Worm (Caenorhabditis elegans) whole organism, L3 larva: Measurements from ENCODE around the gene C09B8.4.

Experiments
- ceh-9 ChIP-seq: sonication (generic microtip); optimal IDR thresholded peaks from 2 replicates; lab custom pipeline; 2018; ENCODE audit warnings: missing biosample characterization, missing genetic modification characterization
- egl-27 ChIP-seq: sonication (generic microtip); optimal IDR thresholded peaks from 4 replicates; lab custom pipeline; 2017; ENCODE audit warnings: missing biosample characterization, missing genetic modification reagents, missing genetic modification characterization
- nfya-1 ChIP-seq: sonication (generic microtip); optimal IDR thresholded peaks from 2 replicates; lab custom pipeline; 2017; ENCODE audit warnings: missing genetic modification characterization, mild to moderate bottlenecking, missing compliant biosample characterization, antibody characterized with exemption, moderate library complexity; ENCODE audit not compliant: insufficient read depth
- nhr-11 ChIP-seq: fragments of 150-350 bp; optimal IDR thresholded peaks from 2 replicates; lab custom pipeline; 2014; ENCODE audit warnings: missing biosample characterization, missing genetic modification characterization
- nhr-12 ChIP-seq: fragments of 150-350 bp; optimal IDR thresholded peaks from 2 replicates; lab custom pipeline; 2014; ENCODE audit warnings: missing biosample characterization, missing genetic modification characterization
- nhr-237 ChIP-seq: fragments of 150-350 bp; optimal IDR thresholded peaks from 2 replicates; lab custom pipeline; 2014; ENCODE audit warnings: missing biosample characterization, missing genetic modification characterization
- nhr-77 ChIP-seq: fragments of 150-350 bp; optimal IDR thresholded peaks from 2 replicates; lab custom pipeline; 2014; ENCODE audit warnings: missing biosample characterization, missing genetic modification characterization
- pqm-1 ChIP-seq: fragments of 150-350 bp; optimal IDR thresholded peaks from 2 replicates; lab custom pipeline; 2017; ENCODE audit warnings: missing biosample characterization, missing genetic modification characterization, inconsistent platforms
- snpc-4 ChIP-seq: fragments of 150-350 bp; optimal IDR thresholded peaks from 2 replicates; lab custom pipeline; 2014; ENCODE audit warnings: missing biosample characterization, missing genetic modification characterization
- zag-1 ChIP-seq: fragments of 150-350 bp; optimal IDR thresholded peaks from 2 replicates; lab custom pipeline; 2014; ENCODE audit warnings: missing biosample characterization, missing genetic modification characterization
- ztf-11 ChIP-seq: fragments of 150-350 bp; optimal IDR thresholded peaks from 2 replicates; lab custom pipeline; 2014; ENCODE audit warnings: missing biosample characterization, missing genetic modification characterization

ce11 chrX:5985720-5986119 is 34.0 kb downstream of the C09B8.4 start:
- TF ChIP-seq nhr-11 (no peak), snpc-4 (tag; lab: Kevin White, UChicago) (no peak), nhr-77 (no peak), nhr-237 (tag; lab: Kevin White, UChicago) (no peak), nhr-12 (tag; lab: Kevin White, UChicago) (no peak), ztf-11 (tag; lab: Kevin White, UChicago) (no peak), ceh-9 (tag; lab: Kevin White, UChicago) (no peak), zag-1 (tag; lab: Kevin White, UChicago) (no peak), nfya-1 (tag; lab: Kevin White, UChicago) (no peak), egl-27 (no peak), pqm-1 (peak; percentile 3)
